Fruit fly (Drosophila melanogaster): Measurements from ENCODE around the gene Dbp80.

Dbp80 gene

DNA sequence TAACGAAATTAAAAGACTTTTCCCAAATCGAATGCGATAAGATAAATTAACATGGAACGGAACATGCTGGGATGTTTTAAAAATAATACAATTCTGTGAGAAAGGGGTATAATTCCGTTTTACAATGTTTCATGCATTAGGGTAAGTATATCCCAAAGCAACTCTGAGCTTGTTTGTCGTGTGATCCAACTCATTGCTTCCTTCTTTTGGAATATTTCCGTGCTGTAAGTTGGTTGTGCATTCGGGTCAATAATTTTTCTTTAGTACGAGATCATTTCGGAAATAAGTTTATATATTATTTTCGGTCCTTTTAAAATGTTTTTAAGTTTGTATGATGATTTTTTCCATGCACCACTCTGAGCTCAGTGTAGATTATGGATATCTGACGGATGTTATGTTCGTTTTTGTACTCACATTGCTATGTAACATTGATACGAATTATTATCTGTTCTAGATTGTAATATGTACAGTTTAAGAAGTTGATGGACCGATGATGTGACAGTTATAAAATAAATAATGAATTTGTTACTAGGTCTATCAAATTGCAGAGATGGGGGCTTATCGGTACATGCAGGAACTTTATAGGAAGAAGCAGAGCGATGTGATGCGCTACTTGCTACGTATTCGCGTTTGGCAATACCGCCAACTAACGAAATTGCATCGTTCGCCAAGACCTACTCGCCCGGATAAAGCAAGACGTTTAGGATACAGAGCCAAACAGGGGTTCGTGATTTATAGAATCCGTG, 11.9 kb upstream of the Dbp80 start, which contains the start of gene RpL15:
Gene RpL15, plus strand, starts transcription at position 196 of the 746 bp plus-strand sequence.
- TF ChIP-seq CG16779 (tag; optimal IDR thresholded peaks at IDR 0.05) (no peak), dsx (GFP tag; optimal IDR thresholded peaks at IDR 0.05; ENCODE audit: poor library complexity, severe bottlenecking) (peak; percentile 15), CG11902 (GFP tag; optimal IDR thresholded peaks at IDR 0.05) (no peak), OdsH (GFP tag; optimal IDR thresholded peaks at IDR 0.05) (peak; percentile 41), topi (GFP tag; optimal IDR thresholded peaks at IDR 0.05) (peak; percentile 39), CG6854 (GFP tag; optimal IDR thresholded peaks at IDR 0.05) (no peak), fkh (GFP tag; optimal IDR thresholded peaks at IDR 0.05) (no peak), CG10631 (GFP tag; optimal IDR thresholded peaks at IDR 0.05) (no peak), Met (GFP tag; optimal IDR thresholded peaks at IDR 0.05) (peak; percentile 6), fd59A (GFP tag; optimal IDR thresholded peaks at IDR 0.05) (no peak), CG10669 (GFP tag; optimal IDR thresholded peaks at IDR 0.05) (no peak), achi (GFP tag; optimal IDR thresholded peaks at IDR 0.05) (peak; percentile 10), CG32006 (GFP tag; optimal IDR thresholded peaks at IDR 0.05) (no peak), CG7368 (GFP tag; optimal IDR thresholded peaks at IDR 0.05) (no peak), Sox15 (GFP tag; optimal IDR thresholded peaks at IDR 0.05) (peak; percentile 25), CG3919 (GFP tag; optimal IDR thresholded peaks at IDR 0.05) (peak; percentile 33), pdm3 (GFP tag; optimal IDR thresholded peaks at IDR 0.05) (no peak), CG15336 (GFP tag; IDR thresholded peaks at IDR 0.05) (no peak), Lpt (GFP tag; optimal IDR thresholded peaks at IDR 0.05) (no peak), CG9139 (GFP tag; optimal IDR thresholded peaks at IDR 0.05) (peak; percentile 7), CG8319 (GFP tag; optimal IDR thresholded peaks at IDR 0.05) (no peak), salr (GFP tag; optimal IDR thresholded peaks at IDR 0.05) (peak in 1 of 2 experiments; percentile 44), vri (GFP tag; optimal IDR thresholded peaks at IDR 0.05) (no peak), CG34406 (GFP tag; optimal IDR thresholded peaks at IDR 0.05) (no peak), CG3032 (tag; optimal IDR thresholded peaks at IDR 0.05) (peak; percentile 39), CG6808 (GFP tag; optimal IDR thresholded peaks at IDR 0.05) (no peak), spab (GFP tag; optimal IDR thresholded peaks at IDR 0.05) (no peak), Smox (GFP tag; optimal IDR thresholded peaks at IDR 0.05) (peak; percentile 10), acj6 (GFP tag; optimal IDR thresholded peaks at IDR 0.05) (no peak), dac (GFP tag; optimal IDR thresholded peaks at IDR 0.05) (no peak), lz (GFP tag; optimal IDR thresholded peaks at IDR 0.05) (peak; percentile 23), CG8632 (GFP tag; optimal IDR thresholded peaks at IDR 0.05) (no peak), Eip78C (GFP tag) (peak; percentile 71), Hr39 (GFP tag; optimal IDR thresholded peaks at IDR 0.05) (peak; percentile 36), svp (GFP tag) (peak; percentile 48), Sox102F (GFP tag; optimal IDR thresholded peaks at IDR 0.05) (peak; percentile 40), CG6163 (GFP tag; IDR thresholded peaks at IDR 0.05) (no peak), CG31627 (GFP tag; optimal IDR thresholded peaks at IDR 0.05) (peak; percentile 48), Eip75B (GFP tag; optimal IDR thresholded peaks at IDR 0.05) (peak; percentile 13), CG4318 (GFP tag; optimal IDR thresholded peaks at IDR 0.05) (no peak), cyc (GFP tag; optimal IDR thresholded peaks at IDR 0.05) (peak; percentile 35)

- TF ChIP-seq CG7368 (GFP tag; optimal IDR thresholded peaks at IDR 0.05) (no peak), fkh (GFP tag; optimal IDR thresholded peaks at IDR 0.05) (no peak), CG32006 (GFP tag; optimal IDR thresholded peaks at IDR 0.05) (no peak), dac (GFP tag; optimal IDR thresholded peaks at IDR 0.05) (no peak), Lpt (GFP tag; optimal IDR thresholded peaks at IDR 0.05) (no peak), CG6792 (GFP tag; optimal IDR thresholded peaks at IDR 0.05) (no peak), CG8119 (GFP tag; IDR thresholded peaks at IDR 0.05) (no peak)
Measured at dm6 chr3L:27358739-27359138, 79.6 kb downstream of the Dbp80 start.

All from whole organism, prepupa.